Worm (Caenorhabditis elegans): ENCODE results near the gene ccf-1.

ccf-1 gene

DNA sequence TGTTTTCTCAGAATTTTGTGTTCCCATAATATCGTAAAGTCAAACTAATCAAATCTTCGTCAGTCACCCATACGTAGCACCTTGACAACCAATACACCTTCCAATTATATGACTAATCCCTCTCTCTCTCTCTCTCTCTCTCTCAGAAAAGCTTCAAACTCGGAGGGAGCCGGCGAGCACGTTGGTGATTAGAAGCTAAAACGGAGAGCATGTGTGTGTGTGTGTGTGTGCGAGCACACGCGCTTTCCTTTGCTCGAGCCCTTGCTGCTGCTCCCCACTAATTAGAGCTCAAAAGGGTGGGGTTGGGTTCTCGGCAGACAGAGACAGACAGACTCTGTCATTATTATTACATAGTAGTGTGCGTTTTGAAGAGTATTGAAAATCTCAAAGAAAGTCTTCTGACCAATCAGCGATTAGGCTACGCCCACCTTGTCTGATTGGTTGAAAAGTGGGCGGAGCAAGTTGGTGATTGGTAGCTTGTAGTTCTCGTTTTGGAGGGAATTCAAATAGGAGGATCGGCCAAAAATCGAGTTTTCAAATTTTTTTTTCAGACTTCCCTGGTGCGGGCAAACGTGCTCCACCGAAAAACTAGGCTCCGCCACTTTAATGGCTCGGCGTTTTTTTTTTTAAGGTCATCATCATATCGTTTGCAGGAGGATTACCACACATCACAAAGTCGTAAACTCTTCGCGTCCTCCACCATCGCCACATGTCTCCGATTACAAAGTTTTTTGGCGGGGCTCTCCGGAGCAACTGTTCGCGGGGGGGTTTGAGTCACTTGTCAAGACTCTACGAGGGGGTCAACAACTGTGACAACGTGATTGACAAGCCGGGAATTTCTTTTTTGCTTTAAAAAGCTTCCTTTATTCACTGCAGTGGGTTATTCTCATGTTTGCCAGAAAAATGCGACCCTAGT is 15.3 kb upstream of the ccf-1 start:
- TF ChIP-seq dao-5 (tag; optimal IDR thresholded peaks at IDR 0.05), result no peak
- TF ChIP-seq him-1 (tag; optimal IDR thresholded peaks at IDR 0.05), result no peak
- no peak for TF ChIP-seq W03F9.2 (tag; optimal IDR thresholded peaks at IDR 0.05)

DNA sequence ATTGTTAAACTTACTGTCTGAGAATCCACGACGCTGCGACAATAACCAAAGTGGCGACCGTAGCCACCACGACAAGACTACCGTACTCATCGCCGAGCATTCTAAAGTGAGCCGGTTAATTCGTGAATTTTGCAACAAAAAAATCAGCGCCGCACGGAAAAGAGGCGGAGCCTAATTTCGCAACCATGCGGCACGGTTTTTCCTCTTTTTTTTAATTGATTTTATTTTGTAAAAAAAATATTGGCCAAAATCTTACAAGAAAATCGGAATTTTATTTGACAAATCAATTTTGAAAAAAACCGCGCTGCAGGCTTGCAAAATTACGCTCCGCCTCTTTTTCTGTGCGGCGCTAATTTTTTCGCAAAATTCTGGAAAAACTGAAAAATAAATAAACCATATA is 13.5 kb upstream of the ccf-1 start, which contains the start of gene dolk-1:
dolk-1 (minus strand) TSS at position 101 of the 400 bp plus-strand sequence.
- no peak for TF ChIP-seq W03F9.2 (tag; optimal IDR thresholded peaks at IDR 0.05)

DNA sequence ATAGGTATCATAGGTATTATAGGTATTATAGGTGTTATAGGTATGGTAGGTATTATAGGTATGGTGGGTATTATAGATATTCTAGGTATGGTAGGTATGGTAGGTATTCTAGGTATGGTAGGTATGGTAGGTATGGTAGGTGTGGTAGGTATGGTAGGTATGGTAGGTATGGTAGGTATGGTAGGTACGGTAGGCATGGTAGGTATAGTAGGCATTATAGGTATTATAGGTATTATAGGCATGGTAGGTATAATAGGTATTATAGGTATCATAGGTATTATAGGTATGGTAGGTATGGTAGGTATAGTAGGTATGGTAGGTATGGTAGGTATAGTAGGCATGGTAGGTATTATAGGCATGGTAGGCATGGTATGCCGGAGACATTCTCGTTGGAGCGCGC is 11.9 kb upstream of the ccf-1 start:
- TF ChIP-seq him-1 (tag; optimal IDR thresholded peaks at IDR 0.05), result no peak
- no peak for TF ChIP-seq W03F9.2 (tag; optimal IDR thresholded peaks at IDR 0.05)
- TF ChIP-seq dao-5 (tag; optimal IDR thresholded peaks at IDR 0.05), result no peak

DNA sequence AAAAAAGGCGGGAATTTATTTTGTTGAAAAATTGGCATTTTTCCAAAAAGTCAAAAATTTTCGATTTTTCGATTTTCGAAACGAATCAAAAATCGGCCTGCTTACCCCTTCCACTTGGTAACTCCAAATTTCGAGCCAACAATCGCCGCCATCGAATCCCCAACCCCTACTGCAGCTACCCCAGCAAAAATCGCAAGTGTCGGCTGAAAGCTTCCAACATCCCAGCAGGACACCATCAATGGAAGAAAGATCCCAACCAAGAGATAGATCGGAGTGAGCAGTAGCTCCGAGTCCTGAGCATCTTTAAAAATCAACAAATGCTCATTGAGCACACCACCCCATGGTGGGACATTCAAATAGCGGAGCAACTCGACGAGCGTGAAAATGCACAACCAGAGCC is 10.9 kb upstream of the ccf-1 start:
- TF ChIP-seq him-1 (tag; optimal IDR thresholded peaks at IDR 0.05) (no peak), W03F9.2 (tag; optimal IDR thresholded peaks at IDR 0.05) (no peak), dao-5 (tag; optimal IDR thresholded peaks at IDR 0.05) (no peak)

DNA sequence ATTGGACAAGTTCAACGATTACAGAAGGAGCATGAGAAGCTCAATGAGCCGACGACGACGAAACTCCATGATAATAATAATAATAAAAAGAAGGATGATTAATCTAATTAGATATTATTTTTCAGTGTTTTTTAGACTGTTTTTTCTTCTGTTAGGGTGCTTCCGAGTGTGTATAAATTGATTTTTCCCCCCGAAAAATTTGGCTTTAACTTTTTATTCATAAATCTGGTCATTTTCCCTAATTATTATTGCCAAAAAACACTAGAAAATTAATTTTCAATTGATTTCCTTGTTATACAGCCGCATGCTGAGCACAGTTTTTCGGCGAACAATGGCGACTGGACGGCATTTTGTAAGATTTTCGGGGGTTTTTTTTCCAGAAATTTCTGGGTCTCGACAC is 3.5 kb upstream of the ccf-1 start, which contains the start of gene nft-1:
nft-1 (plus strand) TSS at position 301 of the 400 bp plus-strand sequence.
- TF ChIP-seq dao-5 (tag; optimal IDR thresholded peaks at IDR 0.05) (no peak), him-1 (tag; optimal IDR thresholded peaks at IDR 0.05) (no peak), W03F9.2 (tag; optimal IDR thresholded peaks at IDR 0.05) (no peak)

DNA sequence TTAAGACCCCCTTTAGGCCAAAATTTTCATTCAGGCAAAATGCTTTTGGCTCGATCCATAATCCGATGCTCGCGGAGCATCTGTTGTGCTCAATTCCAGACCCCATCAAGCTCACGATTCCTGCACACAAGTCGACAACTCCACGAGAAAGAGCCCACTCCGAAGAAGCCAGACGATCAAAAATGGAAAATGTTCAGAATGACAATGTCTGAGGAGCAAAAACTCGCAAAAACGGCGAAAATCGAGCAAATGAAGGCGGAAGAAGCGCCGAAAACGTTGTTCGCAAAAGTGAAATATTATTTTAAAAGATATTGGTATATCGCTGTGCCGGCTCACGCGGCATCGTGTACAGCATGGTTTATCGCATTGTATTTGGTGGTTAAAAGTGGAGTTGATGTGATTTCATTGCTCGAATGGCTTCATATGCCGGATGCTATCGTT is 1.6 kb upstream of the ccf-1 start, which contains the start of gene Y56A3A.22:
Y56A3A.22 (plus strand) TSS at position 35 of the 441 bp plus-strand sequence.
- TF ChIP-seq W03F9.2 (tag; optimal IDR thresholded peaks at IDR 0.05) (no peak), him-1 (tag; optimal IDR thresholded peaks at IDR 0.05) (no peak), dao-5 (tag; optimal IDR thresholded peaks at IDR 0.05) (no peak)

DNA sequence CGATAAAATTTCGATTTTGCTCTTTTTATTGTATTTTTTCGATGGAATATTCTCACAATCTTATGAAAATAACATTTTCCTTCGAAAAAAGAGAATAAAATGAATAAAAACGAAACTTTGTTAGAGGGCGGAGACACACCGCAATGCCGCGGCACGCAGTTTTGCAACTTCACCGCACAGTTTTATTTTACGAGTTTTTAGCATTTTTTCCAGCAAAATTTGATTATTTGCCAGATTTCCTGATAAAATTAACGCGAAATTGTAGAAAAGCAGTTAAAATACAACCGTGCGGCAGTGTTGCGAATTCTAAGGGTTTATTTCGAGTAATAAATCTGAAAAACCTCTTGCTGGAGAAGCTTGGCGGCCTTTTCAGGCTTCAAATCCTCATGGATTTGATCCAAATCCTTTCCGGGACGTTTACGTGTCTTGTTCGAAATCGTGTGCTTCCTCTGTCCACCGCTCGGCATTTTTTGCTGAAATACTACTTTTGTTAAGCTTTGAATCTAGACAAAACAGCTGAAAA is 1.7 kb downstream of the ccf-1 start, which contains the start of gene znf-593:
znf-593 (minus strand) TSS at position 473 of the 523 bp plus-strand sequence.
- TF ChIP-seq dao-5 (tag; optimal IDR thresholded peaks at IDR 0.05) (no peak), W03F9.2 (tag; optimal IDR thresholded peaks at IDR 0.05) (no peak), him-1 (tag; optimal IDR thresholded peaks at IDR 0.05) (no peak)

DNA sequence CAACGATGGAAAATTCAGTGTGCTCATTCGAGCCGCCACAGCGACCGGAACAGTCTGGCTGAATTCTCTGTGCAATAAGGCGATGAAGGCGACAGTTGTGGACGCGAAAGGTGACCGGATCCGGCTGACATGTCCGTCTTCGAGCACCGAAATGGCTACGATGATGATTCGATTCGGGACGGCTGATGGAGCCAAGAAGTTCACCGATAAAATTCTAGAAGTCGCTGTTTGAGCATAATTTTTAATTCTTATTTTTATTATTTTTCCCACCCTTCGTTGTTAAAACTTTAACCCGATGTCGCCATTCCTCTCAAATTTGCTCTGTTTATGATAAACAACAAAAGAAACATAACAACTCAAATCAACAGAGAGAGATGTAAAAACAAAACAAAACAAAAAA is 2.5 kb downstream of the ccf-1 start:
- no peak for TF ChIP-seq W03F9.2 (tag; optimal IDR thresholded peaks at IDR 0.05)
- no peak for TF ChIP-seq dao-5 (tag; optimal IDR thresholded peaks at IDR 0.05)
- no peak for TF ChIP-seq him-1 (tag; optimal IDR thresholded peaks at IDR 0.05)

DNA sequence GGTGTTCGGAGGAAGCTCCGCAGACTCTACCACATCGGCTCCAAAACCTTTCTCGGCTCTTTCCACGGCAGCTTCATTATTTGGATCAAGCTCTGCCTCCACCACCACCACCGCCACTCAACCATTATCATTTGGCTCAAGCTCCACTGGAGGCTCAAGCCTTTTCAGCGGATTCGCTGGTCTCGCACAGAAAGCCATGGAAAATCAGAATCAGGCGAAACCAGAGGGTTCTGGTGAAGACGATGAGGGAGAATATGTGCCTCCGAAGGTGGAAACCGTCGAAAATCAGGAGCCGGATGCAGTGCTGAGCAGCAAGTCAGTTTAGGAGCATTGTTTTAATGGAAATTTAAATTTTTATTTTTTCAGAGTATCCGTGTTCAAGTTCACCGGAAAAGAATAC is 2.9 kb downstream of the ccf-1 start:
- TF ChIP-seq dao-5 (tag; optimal IDR thresholded peaks at IDR 0.05) (no peak), W03F9.2 (tag; optimal IDR thresholded peaks at IDR 0.05) (no peak), him-1 (tag; optimal IDR thresholded peaks at IDR 0.05) (no peak)

DNA sequence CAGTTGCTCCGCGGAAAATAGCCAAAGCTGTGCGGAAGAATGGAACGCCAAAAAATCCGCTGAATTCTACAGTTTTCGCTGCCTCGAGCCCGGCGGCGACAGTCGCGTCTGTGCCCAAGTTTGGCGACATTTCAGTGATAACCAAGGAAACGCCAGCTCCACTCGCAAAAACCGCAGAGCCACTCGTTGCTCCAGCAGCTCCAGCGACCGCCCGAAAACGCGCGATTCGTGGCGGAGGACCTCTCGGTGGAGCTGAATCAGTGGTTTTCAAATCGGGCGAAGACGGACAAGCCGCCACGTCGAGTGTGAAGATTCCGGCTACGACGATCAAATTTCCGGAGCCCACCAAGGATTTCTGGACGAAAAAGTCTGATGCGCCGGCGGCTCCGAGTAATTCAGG is 3.8 kb downstream of the ccf-1 start:
- TF ChIP-seq him-1 (tag; optimal IDR thresholded peaks at IDR 0.05), result no peak
- TF ChIP-seq dao-5 (tag; optimal IDR thresholded peaks at IDR 0.05), result no peak
- no peak for TF ChIP-seq W03F9.2 (tag; optimal IDR thresholded peaks at IDR 0.05)

DNA sequence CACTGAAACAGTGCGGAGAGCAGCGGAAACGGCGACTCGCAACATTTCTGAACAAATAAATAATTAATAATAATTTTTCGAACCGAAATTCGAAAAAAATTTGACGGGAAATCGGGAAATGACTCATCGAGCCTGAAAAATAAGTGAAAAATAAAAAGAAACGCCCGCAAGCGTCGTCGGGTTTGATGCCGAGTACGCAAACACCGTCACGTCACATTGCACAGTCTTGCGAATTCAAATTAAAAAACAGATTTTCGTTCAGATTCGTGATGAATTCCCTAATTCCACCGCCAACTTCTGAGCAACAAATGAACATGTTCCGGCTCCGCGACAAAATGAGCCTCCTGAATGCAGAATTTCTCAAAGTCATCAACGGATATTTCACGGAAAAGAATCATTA is 4.4 kb downstream of the ccf-1 start, which contains the start of the genes ndab-1 and npp-16:
ndab-1 (minus strand) TSS at position 47 of the 400 bp plus-strand sequence.
npp-16 (plus strand) TSS at position 263 of the 400 bp plus-strand sequence.
- no peak for TF ChIP-seq W03F9.2 (tag; optimal IDR thresholded peaks at IDR 0.05)
- TF ChIP-seq dao-5 (tag; optimal IDR thresholded peaks at IDR 0.05), result no peak
- TF ChIP-seq him-1 (tag; optimal IDR thresholded peaks at IDR 0.05), result no peak

DNA sequence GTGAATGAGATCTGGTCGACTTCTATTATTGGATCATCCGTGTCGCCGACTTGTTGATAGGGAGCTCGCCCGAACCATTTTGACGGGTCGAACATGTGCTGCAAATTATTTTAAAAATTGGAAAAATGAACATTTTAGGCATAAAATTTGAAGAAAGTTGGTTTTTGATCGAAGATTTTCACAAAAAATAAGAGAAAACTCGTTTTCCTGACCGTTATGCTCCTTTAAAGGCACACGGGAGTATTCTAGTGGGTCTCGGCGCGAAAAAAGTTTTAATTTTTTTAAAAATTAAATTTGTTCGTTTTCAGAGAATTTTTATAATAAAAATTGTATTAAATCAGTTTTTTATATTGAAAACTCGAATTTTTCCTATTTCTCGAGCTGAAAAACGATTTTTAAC is 5.8 kb downstream of the ccf-1 start, which contains the start of gene Y56A3A.16:
Y56A3A.16 (minus strand) TSS at position 101 of the 400 bp plus-strand sequence.
- TF ChIP-seq him-1 (tag; optimal IDR thresholded peaks at IDR 0.05) (no peak), dao-5 (tag; optimal IDR thresholded peaks at IDR 0.05) (no peak), W03F9.2 (tag; optimal IDR thresholded peaks at IDR 0.05) (no peak)

DNA sequence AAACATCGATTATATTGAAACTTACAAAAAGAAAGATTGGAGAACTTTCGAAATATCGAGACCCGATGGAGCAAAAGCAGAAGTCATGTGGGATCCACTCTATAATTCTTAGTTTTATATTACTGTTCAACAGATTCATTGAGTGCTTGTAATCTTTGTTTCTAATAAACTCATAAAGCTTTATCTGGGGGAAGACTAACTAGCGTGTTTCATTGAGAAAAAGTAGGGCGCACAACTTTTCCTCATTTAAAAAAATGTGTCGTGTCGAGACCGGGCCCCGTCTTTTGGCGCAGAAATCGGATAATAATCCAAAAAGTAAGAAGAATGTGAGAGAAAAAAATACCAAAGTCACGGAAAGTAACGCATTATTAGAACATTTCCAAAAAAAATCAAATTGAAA is 10.3 kb downstream of the ccf-1 start, which contains the start of gene faah-4:
faah-4 (minus strand) TSS at position 101 of the 400 bp plus-strand sequence.
- TF ChIP-seq dao-5 (tag; optimal IDR thresholded peaks at IDR 0.05), result no peak
- TF ChIP-seq W03F9.2 (tag; optimal IDR thresholded peaks at IDR 0.05), result no peak
- TF ChIP-seq him-1 (tag; optimal IDR thresholded peaks at IDR 0.05), result no peak

DNA sequence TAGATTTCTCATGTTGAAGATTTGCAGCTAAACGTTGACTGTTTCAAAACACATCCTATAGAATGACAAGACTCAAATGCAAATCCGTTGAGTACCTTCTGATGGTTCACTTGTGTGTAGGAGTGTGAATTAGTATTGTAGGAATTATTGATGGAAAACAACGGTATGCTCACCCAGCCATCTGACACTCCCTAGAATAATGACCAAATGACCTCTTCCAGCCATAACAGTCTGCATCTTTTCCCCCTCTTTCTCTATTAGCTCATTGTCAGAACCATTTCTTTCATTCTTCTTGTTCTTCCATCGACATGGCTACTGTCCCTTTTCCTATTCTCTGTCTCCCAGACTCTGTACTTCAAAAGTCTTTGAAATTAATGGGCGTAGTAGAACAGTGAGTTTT is 11.4 kb downstream of the ccf-1 start, which contains the start of gene fbxb-24:
fbxb-24 (plus strand) TSS at position 301 of the 400 bp plus-strand sequence.
- TF ChIP-seq W03F9.2 (tag; optimal IDR thresholded peaks at IDR 0.05) (no peak), dao-5 (tag; optimal IDR thresholded peaks at IDR 0.05) (no peak), him-1 (tag; optimal IDR thresholded peaks at IDR 0.05) (no peak)
